Worm (Caenorhabditis elegans): Measurements from ENCODE around the gene B0228.1.

The B0228.1 gene

DNA sequence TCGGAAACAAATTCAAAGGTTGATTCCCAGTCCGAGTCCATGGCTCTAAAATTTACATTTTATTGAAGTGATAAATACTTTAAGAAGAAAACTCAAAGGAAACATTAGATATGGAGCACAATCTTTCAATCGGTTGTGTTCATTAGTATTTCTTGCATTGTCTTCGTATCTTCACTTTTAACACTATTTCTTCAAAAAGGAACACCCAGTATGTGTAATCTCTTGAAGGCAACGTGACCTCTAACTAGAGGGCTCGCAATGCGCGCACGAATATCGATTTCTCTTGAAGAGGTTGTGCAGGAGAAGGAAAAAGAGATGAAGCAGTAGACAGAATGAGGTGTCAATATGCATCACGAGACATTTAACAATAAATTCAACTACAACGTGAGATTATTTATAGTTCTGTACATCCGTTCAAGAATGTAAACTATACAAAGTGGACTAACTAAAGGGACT is at the start of gene B0228.1, which contains the start of gene B0228.6:
TSS of gene B0228.1 (plus strand) at position 228 of the 456 bp plus-strand sequence.
TSS of gene B0228.6 (minus strand) at position 51 of the 456 bp plus-strand sequence.
- TF ChIP-seq T23F11.4 (GFP tag; optimal IDR thresholded peaks at IDR 0.05) (no peak), hlh-15 (tag; optimal IDR thresholded peaks at IDR 0.05) (no peak), unc-86 (tag; optimal IDR thresholded peaks at IDR 0.05) (no peak), hlh-30 (tag; optimal IDR thresholded peaks at IDR 0.05; ENCODE audit: insufficient read depth) (peak; percentile 76), elt-2 (tag; optimal IDR thresholded peaks at IDR 0.05) (no peak), ceh-48 (tag; optimal IDR thresholded peaks at IDR 0.05) (peak; percentile 96), fkh-10 (GFP tag; optimal IDR thresholded peaks at IDR 0.05) (no peak), ceh-14 (tag; optimal IDR thresholded peaks at IDR 0.05) (no peak), eyg-1 (tag; optimal IDR thresholded peaks at IDR 0.05) (no peak), syd-9 (tag; optimal IDR thresholded peaks at IDR 0.05) (no peak), ahr-1 (tag; optimal IDR thresholded peaks at IDR 0.05) (no peak), ztf-16 (tag; optimal IDR thresholded peaks at IDR 0.05) (no peak), lim-6 (tag; optimal IDR thresholded peaks at IDR 0.05) (no peak), ceh-34 (tag; optimal IDR thresholded peaks at IDR 0.05) (no peak), pax-1 (tag; optimal IDR thresholded peaks at IDR 0.05) (no peak), hlh-6 (tag; optimal IDR thresholded peaks at IDR 0.05) (no peak), che-1 (tag; optimal IDR thresholded peaks at IDR 0.05) (no peak), ref-2 (tag; optimal IDR thresholded peaks at IDR 0.05) (no peak), pha-2 (tag; optimal IDR thresholded peaks at IDR 0.05) (no peak), ets-4 (tag; optimal IDR thresholded peaks at IDR 0.05) (no peak), C38D4.7 (GFP tag; optimal IDR thresholded peaks at IDR 0.05) (no peak), npax-4 (tag; optimal IDR thresholded peaks at IDR 0.05) (no peak), pag-3 (tag; optimal IDR thresholded peaks at IDR 0.05; ENCODE audit: borderline replicate concordance) (no peak), dve-1 (tag; optimal IDR thresholded peaks at IDR 0.05) (no peak), unc-42 (tag; optimal IDR thresholded peaks at IDR 0.05) (peak; percentile 27), pha-4 (tag; optimal IDR thresholded peaks at IDR 0.05) (no peak), ceh-6 (GFP tag; optimal IDR thresholded peaks at IDR 0.05) (no peak), unc-55 (GFP tag; optimal IDR thresholded peaks at IDR 0.05) (peak; percentile 55), elt-4 (tag; optimal IDR thresholded peaks at IDR 0.05) (no peak), ceh-24 (tag; optimal IDR thresholded peaks at IDR 0.05) (no peak), dmd-4 (tag; optimal IDR thresholded peaks at IDR 0.05; ENCODE audit: borderline replicate concordance) (no peak), nhr-11 (tag; optimal IDR thresholded peaks at IDR 0.05) (no peak), rnt-1 (tag; optimal IDR thresholded peaks at IDR 0.05) (no peak), tbx-2 (tag; optimal IDR thresholded peaks at IDR 0.05) (peak; percentile 24), ttx-3 (tag; optimal IDR thresholded peaks at IDR 0.05) (no peak), sox-2 (GFP tag; IDR thresholded peaks at IDR 0.05) (no peak), ceh-18 (tag; optimal IDR thresholded peaks at IDR 0.05) (no peak), nhr-232 (tag; optimal IDR thresholded peaks at IDR 0.05) (no peak), zip-5 (tag; optimal IDR thresholded peaks at IDR 0.05) (no peak), Y22D7AL.16 (tag; optimal IDR thresholded peaks at IDR 0.05) (no peak), fax-1 (tag; optimal IDR thresholded peaks at IDR 0.05) (no peak), nfya-1 (tag; optimal IDR thresholded peaks at IDR 0.05) (peak; percentile 26)

DNA sequence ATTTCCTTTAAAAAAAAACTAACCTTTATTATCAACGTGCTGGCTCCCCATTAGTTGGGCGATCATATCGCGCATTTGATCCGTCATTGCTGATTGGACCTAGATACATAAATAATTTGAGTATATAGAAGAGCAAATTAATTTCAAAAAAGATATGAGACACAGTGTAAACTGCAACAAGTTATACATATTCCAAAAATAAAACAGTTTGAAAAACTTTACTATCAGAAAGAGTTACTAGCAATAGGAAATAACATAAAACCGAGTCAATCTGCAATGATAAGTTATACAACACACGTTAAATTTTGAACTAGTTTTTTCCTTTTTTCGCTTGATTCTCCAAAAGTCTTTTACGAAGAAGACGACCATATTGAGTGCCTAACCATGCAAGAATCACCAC is 47.8 kb upstream of the B0228.1 start, which contains the start of gene luc-7L:
TSS of gene luc-7L (minus strand) at position 101 of the 400 bp plus-strand sequence.
- no peak for TF ChIP-seq ceh-2 (tag; optimal IDR thresholded peaks at IDR 0.05)
- no peak for TF ChIP-seq elt-2 (tag; optimal IDR thresholded peaks at IDR 0.05)
- no peak for TF ChIP-seq hlh-30 (tag; optimal IDR thresholded peaks at IDR 0.05; ENCODE audit: insufficient read depth)
- no peak for TF ChIP-seq lin-11 (tag; optimal IDR thresholded peaks at IDR 0.05)

All from whole organism, late embryonic.